Worm (Caenorhabditis elegans) whole organism, mixed stage, embryonic: ENCODE results near the gene gtap-1.
"Not testable (repeated sequence)": the region's sequence is repeated elsewhere in the genome, so short reads cannot be mapped to it uniquely, and the experiment has no call there.

Source experiments
- M03D4.4 ChIP-seq: sonication (generic microtip); optimal IDR thresholded peaks from 2 replicates; lab custom pipeline; 2017; ENCODE audit warnings: mild to moderate bottlenecking, missing genetic modification characterization, missing compliant biosample characterization
- bed-3 ChIP-seq: fragments of 200-800 bp; sonication (Bioruptor generic); optimal IDR thresholded peaks from 3 replicates; lab custom pipeline; 2018; ENCODE audit warnings: mild to moderate bottlenecking, missing genetic modification characterization, moderate library complexity, missing compliant biosample characterization
- blmp-1 ChIP-seq: fragments of 150-350 bp; optimal IDR thresholded peaks from 2 replicates; lab custom pipeline; 2014; ENCODE audit warnings: missing biosample characterization, missing genetic modification characterization
- ceh-39 ChIP-seq: fragments of 150-350 bp; optimal IDR thresholded peaks from 2 replicates; lab custom pipeline; 2014; ENCODE audit warnings: missing biosample characterization, missing genetic modification characterization
- ceh-43 ChIP-seq: fragments of 200-800 bp; sonication (Bioruptor generic); optimal IDR thresholded peaks from 2 replicates; lab custom pipeline; 2018; ENCODE audit warnings: mild to moderate bottlenecking, missing genetic modification characterization, moderate library complexity, missing compliant biosample characterization
- ceh-83 ChIP-seq: fragments of 200-800 bp; sonication (Bioruptor generic); optimal IDR thresholded peaks from 2 replicates; lab custom pipeline; 2018; ENCODE audit warnings: mild to moderate bottlenecking, missing genetic modification characterization, missing compliant biosample characterization
- ces-1 ChIP-seq: fragments of 150-350 bp; optimal IDR thresholded peaks from 2 replicates; lab custom pipeline; 2014; ENCODE audit warnings: missing biosample characterization, missing genetic modification reagents, missing genetic modification characterization
- drap-1 ChIP-seq: fragments of 200-800 bp; sonication (Bioruptor generic); optimal IDR thresholded peaks from 3 replicates; lab custom pipeline; 2018; ENCODE audit warnings: mild to moderate bottlenecking, missing genetic modification characterization, missing compliant biosample characterization
- elt-1 ChIP-seq: sonication (generic microtip); optimal IDR thresholded peaks from 2 replicates; lab custom pipeline; 2017; ENCODE audit warnings: missing genetic modification characterization, mild to moderate bottlenecking, missing compliant biosample characterization, antibody characterized with exemption, moderate library complexity, borderline replicate concordance; ENCODE audit not compliant: insufficient read depth
- elt-3 ChIP-seq: fragments of 150-350 bp; optimal IDR thresholded peaks from 2 replicates; lab custom pipeline; 2014; ENCODE audit warnings: missing biosample characterization, missing genetic modification characterization
- flh-1 ChIP-seq: fragments of 200-800 bp; sonication (Bioruptor generic); optimal IDR thresholded peaks from 2 replicates; lab custom pipeline; 2018; ENCODE audit warnings: mild to moderate bottlenecking, missing genetic modification characterization, moderate library complexity, missing compliant biosample characterization
- ham-2 ChIP-seq: fragments of 200-800 bp; sonication (Bioruptor generic); optimal IDR thresholded peaks from 2 replicates; lab custom pipeline; 2018; ENCODE audit warnings: mild to moderate bottlenecking, missing genetic modification characterization, missing compliant biosample characterization
- hlh-1 ChIP-seq: fragments of 150-350 bp; optimal IDR thresholded peaks from 2 replicates; lab custom pipeline; 2014; ENCODE audit warnings: missing biosample characterization, missing genetic modification reagents, missing genetic modification characterization
- lin-13 ChIP-seq: fragments of 150-350 bp; optimal IDR thresholded peaks from 2 replicates; lab custom pipeline; 2014; ENCODE audit warnings: missing biosample characterization, missing genetic modification characterization
- lin-32 ChIP-seq: fragments of 200-800 bp; sonication (Bioruptor generic); optimal IDR thresholded peaks from 2 replicates; lab custom pipeline; 2018; ENCODE audit warnings: mild to moderate bottlenecking, missing genetic modification characterization, missing compliant biosample characterization
- lsy-2 ChIP-seq: fragments of 150-350 bp; optimal IDR thresholded peaks from 2 replicates; lab custom pipeline; 2014; ENCODE audit warnings: missing biosample characterization, missing genetic modification characterization
- mab-5 ChIP-seq: fragments of 150-350 bp; optimal IDR thresholded peaks from 2 replicates; lab custom pipeline; 2014; ENCODE audit warnings: missing biosample characterization, missing genetic modification characterization
- mep-1 ChIP-seq: fragments of 150-350 bp; optimal IDR thresholded peaks from 2 replicates; lab custom pipeline; 2017; ENCODE audit warnings: missing biosample characterization, missing genetic modification reagents, missing genetic modification characterization, inconsistent platforms
- mls-2 ChIP-seq: sonication (generic microtip); optimal IDR thresholded peaks from 2 replicates; lab custom pipeline; 2016; ENCODE audit warnings: mild to moderate bottlenecking, missing genetic modification characterization, moderate library complexity, missing compliant biosample characterization
- nhr-12 ChIP-seq: fragments of 150-350 bp; optimal IDR thresholded peaks from 2 replicates; lab custom pipeline; 2014; ENCODE audit warnings: missing biosample characterization, missing genetic modification characterization
- nhr-2 ChIP-seq: fragments of 150-350 bp; optimal IDR thresholded peaks from 2 replicates; lab custom pipeline; 2014; ENCODE audit warnings: missing biosample characterization, missing genetic modification characterization
- nhr-237 ChIP-seq: fragments of 150-350 bp; optimal IDR thresholded peaks from 2 replicates; lab custom pipeline; 2014; ENCODE audit warnings: missing biosample characterization, missing genetic modification characterization
- nhr-28 ChIP-seq: fragments of 150-350 bp; optimal IDR thresholded peaks from 2 replicates; lab custom pipeline; 2014; ENCODE audit warnings: missing biosample characterization, missing genetic modification characterization
- nhr-76 ChIP-seq: sonication (generic microtip); optimal IDR thresholded peaks from 2 replicates; lab custom pipeline; 2017; ENCODE audit warnings: missing biosample characterization, missing genetic modification characterization
- pha-4 ChIP-seq: fragments of 150-350 bp; optimal IDR thresholded peaks from 2 replicates; lab custom pipeline; 2018; ENCODE audit warnings: missing biosample characterization, missing genetic modification reagents, missing genetic modification characterization
- sem-2 ChIP-seq: fragments of 200-800 bp; sonication (Bioruptor generic); optimal IDR thresholded peaks from 2 replicates; lab custom pipeline; 2018; ENCODE audit warnings: mild to moderate bottlenecking, missing genetic modification characterization, missing compliant biosample characterization
- sptf-1 ChIP-seq: sonication (generic microtip); optimal IDR thresholded peaks from 2 replicates; lab custom pipeline; 2017; ENCODE audit warnings: mild to moderate bottlenecking, missing genetic modification characterization, moderate library complexity, missing compliant biosample characterization
- tbx-8 ChIP-seq: fragments of 200-800 bp; sonication (Bioruptor generic); optimal IDR thresholded peaks from 2 replicates; lab custom pipeline; 2018; ENCODE audit warnings: mild to moderate bottlenecking, missing genetic modification characterization, moderate library complexity, missing compliant biosample characterization
- unc-62 ChIP-seq: fragments of 150-350 bp; optimal IDR thresholded peaks from 2 replicates; lab custom pipeline; 2014; ENCODE audit warnings: missing biosample characterization, missing genetic modification reagents, missing genetic modification characterization
- zip-8 ChIP-seq: fragments of 150-350 bp; optimal IDR thresholded peaks from 2 replicates; lab custom pipeline; 2014; ENCODE audit warnings: missing biosample characterization, missing genetic modification characterization
- ztf-11 ChIP-seq: fragments of 150-350 bp; optimal IDR thresholded peaks from 2 replicates; lab custom pipeline; 2014; ENCODE audit warnings: missing biosample characterization, missing genetic modification characterization

Gene gtap-1

ce11 chrII:5833136-5833535 lies at the start of gene gtap-1:
Gene gtap-1, minus strand, starts transcription at chrII:5833236.
- TF ChIP-seq nhr-76 (tag; lab: Kevin White, UChicago) (no peak), sptf-1 (tag; lab: Kevin White, UChicago) (no peak), unc-62 (GFP tag; lab: Kevin White, UChicago) (no peak), nhr-12 (no peak), drap-1 (GFP tag; lab: Kevin White, UChicago) (no peak), nhr-28 (tag; lab: Kevin White, UChicago) (no peak), nhr-237 (tag; lab: Kevin White, UChicago) (no peak), ceh-43 (no peak), lin-32 (GFP tag; lab: Kevin White, UChicago) (no peak), ztf-11 (tag; lab: Kevin White, UChicago) (no peak), tbx-8 (GFP tag; lab: Kevin White, UChicago) (no peak), elt-1 (tag; lab: Kevin White, UChicago) (no peak), hlh-1 (tag; lab: Kevin White, UChicago) (no peak), lsy-2 (no peak), bed-3 (GFP tag; lab: Kevin White, UChicago) (no peak), ham-2 (GFP tag; lab: Kevin White, UChicago) (no peak), ces-1 (GFP tag; lab: Kevin White, UChicago) (no peak), zip-8 (tag; lab: Kevin White, UChicago) (no peak)

ce11 chrII:5880677-5881076 lies 47.6 kb upstream of the gtap-1 start:
- TF ChIP-seq pha-4 (tag; lab: Kevin White, UChicago) = no peak
- TF ChIP-seq nhr-28 (tag; lab: Kevin White, UChicago) = no peak
- no peak for TF ChIP-seq ceh-39 (tag; lab: Kevin White, UChicago)
- peak; percentile 23 for TF ChIP-seq mls-2 (tag; lab: Kevin White, UChicago)

DNA sequence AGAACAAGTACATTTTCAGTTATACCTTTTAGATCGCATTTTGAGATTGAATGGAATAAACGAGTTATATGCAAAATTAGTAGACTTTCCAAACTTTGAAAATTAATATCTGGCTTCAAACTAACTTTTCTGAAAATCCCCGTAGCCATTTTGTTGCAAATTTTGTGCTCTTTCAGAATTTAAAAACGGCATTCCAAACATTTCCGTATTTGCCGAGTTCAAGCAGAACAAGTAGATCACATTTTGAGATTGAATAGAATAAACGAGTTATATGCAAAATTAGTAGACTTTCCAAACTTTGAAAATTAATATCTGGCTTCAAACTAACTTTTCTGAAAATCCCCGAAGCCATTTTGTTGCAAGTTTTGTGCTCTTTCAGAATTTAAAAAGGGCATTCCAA lies 43.5 kb upstream of the gtap-1 start, which contains the start of gene F55C12.2:
Gene F55C12.2, plus strand, starts transcription at position 301 of the 400 bp plus-strand sequence.
- not testable (repeated sequence) for TF ChIP-seq M03D4.4 (tag; lab: Kevin White, UChicago); sem-2; mab-5 (tag; lab: Kevin White, UChicago)

- TF ChIP-seq lin-32 (GFP tag; lab: Kevin White, UChicago) (no peak), unc-62 (GFP tag; lab: Kevin White, UChicago) (no peak), blmp-1 (tag; lab: Kevin White, UChicago) (no peak), mab-5 (tag; lab: Kevin White, UChicago) (no peak), lsy-2 (no peak), ztf-11 (tag; lab: Kevin White, UChicago) (no peak)
- TF ChIP-seq, all 35 proteins: peak for 0
These were observed 43.0 kb upstream of the gtap-1 start, which contains the start of gene F55C12.6 for ce11 chrII:5876053-5876452. Gene F55C12.6, minus strand, starts transcription at chrII:5876153.

DNA sequence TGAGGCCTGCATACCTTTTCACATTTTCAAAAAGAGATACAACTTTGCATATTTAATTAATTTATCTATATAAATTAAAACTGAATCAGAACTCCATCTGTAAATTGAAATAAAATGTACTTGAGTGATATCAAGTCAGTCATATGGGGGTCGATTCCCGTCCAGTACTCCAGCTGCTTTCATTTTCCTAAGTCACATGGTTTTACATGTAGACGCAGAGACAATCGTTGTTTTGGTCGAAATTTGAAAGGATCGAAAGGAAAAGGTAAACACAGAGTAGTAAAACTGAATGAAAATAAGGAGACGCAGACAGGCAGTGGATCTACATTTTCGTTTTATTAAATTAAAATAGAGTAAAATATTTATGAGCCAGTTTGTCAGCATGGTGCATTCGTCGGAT lies 41.1 kb upstream of the gtap-1 start:
- TF ChIP-seq unc-62 (GFP tag; lab: Kevin White, UChicago) = no peak
- TF ChIP-seq nhr-237 (tag; lab: Kevin White, UChicago) = no peak
- no peak for TF ChIP-seq bed-3 (GFP tag; lab: Kevin White, UChicago)
- no peak for TF ChIP-seq elt-1 (tag; lab: Kevin White, UChicago)
- no peak for TF ChIP-seq nhr-2
- no peak for TF ChIP-seq ham-2 (GFP tag; lab: Kevin White, UChicago)
- TF ChIP-seq, all 35 proteins: peak for 0

ce11 chrII:5873564-5874070 lies 40.6 kb upstream of the gtap-1 start, which contains the start of gene tex-2:
Gene tex-2, minus strand, starts transcription at chrII:5873614.
- TF ChIP-seq ces-1 (GFP tag; lab: Kevin White, UChicago) (peak; percentile 89), mab-5 (tag; lab: Kevin White, UChicago) (no peak), lsy-2 (peak; percentile 30), flh-1 (GFP tag; lab: Kevin White, UChicago) (no peak), nhr-12 (no peak), lin-32 (GFP tag; lab: Kevin White, UChicago) (no peak), elt-1 (tag; lab: Kevin White, UChicago) (no peak), mep-1 (tag; lab: Kevin White, UChicago) (peak; percentile 86), nhr-28 (tag; lab: Kevin White, UChicago) (no peak), pha-4 (tag; lab: Kevin White, UChicago) (no peak), elt-3 (tag; lab: Kevin White, UChicago) (no peak), lin-13 (tag; lab: Kevin White, UChicago) (peak; percentile 54), mls-2 (tag; lab: Kevin White, UChicago) (no peak), nhr-237 (tag; lab: Kevin White, UChicago) (no peak), sptf-1 (tag; lab: Kevin White, UChicago) (no peak), ham-2 (GFP tag; lab: Kevin White, UChicago) (no peak), ceh-83 (no peak), unc-62 (GFP tag; lab: Kevin White, UChicago) (no peak), drap-1 (GFP tag; lab: Kevin White, UChicago) (no peak), hlh-1 (tag; lab: Kevin White, UChicago) (no peak), zip-8 (tag; lab: Kevin White, UChicago) (no peak)
